Worm (Caenorhabditis elegans) whole organism, L4 larva: ENCODE data around the gene pde-2.

Source experiments
- D1046.2 ChIP-seq: fragments of 200-800 bp; sonication (Bioruptor generic); IDR thresholded peaks from 2 replicates; pipeline ENCODE4 v1.3.6; 2022; ENCODE audit warnings: missing genetic modification characterization, missing compliant biosample characterization
- F10B5.3 ChIP-seq: sonication (generic microtip); optimal IDR thresholded peaks from 2 replicates; lab custom pipeline; 2016; ENCODE audit warnings: mild to moderate bottlenecking, missing genetic modification characterization, missing compliant biosample characterization
- R02D3.7 ChIP-seq: fragments of 150-350 bp; sonication (generic microtip); optimal IDR thresholded peaks from 3 replicates; lab custom pipeline; 2014; ENCODE audit warnings: missing biosample characterization, missing genetic modification characterization
- Y105C5A.15 ChIP-seq: fragments of 200-800 bp; sonication (Bioruptor generic); IDR thresholded peaks from 2 replicates; pipeline ENCODE4 v1.3.6; 2022; ENCODE audit warnings: missing genetic modification characterization, missing compliant biosample characterization
- Y5F2A.4 ChIP-seq: fragments of 200-800 bp; sonication (Bioruptor generic); optimal IDR thresholded peaks from 2 replicates; lab custom pipeline; 2018; ENCODE audit warnings: mild to moderate bottlenecking, missing genetic modification characterization, missing compliant biosample characterization
- Y75B8A.6 ChIP-seq: fragments of 200-800 bp; sonication (Bioruptor generic); IDR thresholded peaks from 2 replicates; pipeline ENCODE4 v1.3.6; 2022; ENCODE audit warnings: missing genetic modification reagents, missing genetic modification characterization, missing compliant biosample characterization
- ZK337.2 ChIP-seq: fragments of 200-800 bp; sonication (Bioruptor generic); IDR thresholded peaks from 2 replicates; pipeline ENCODE4 v1.3.6; 2022; ENCODE audit warnings: missing genetic modification reagents, missing genetic modification characterization, missing compliant biosample characterization
- attf-4 ChIP-seq: sonication (generic microtip); optimal IDR thresholded peaks from 3 replicates; lab custom pipeline; 2017; ENCODE audit warnings: missing biosample characterization, missing genetic modification characterization
- ceh-32 ChIP-seq: sonication (generic microtip); optimal IDR thresholded peaks from 2 replicates; lab custom pipeline; 2016; ENCODE audit warnings: mild to moderate bottlenecking, missing genetic modification characterization, missing compliant biosample characterization; ENCODE audit not compliant: poor library complexity
- ces-1 ChIP-seq: fragments of 150-350 bp; sonication (generic microtip); optimal IDR thresholded peaks from 4 replicates; lab custom pipeline; 2014; ENCODE audit warnings: missing biosample characterization, missing genetic modification reagents, missing genetic modification characterization
- cey-2 ChIP-seq: sonication (generic microtip); optimal IDR thresholded peaks from 3 replicates; lab custom pipeline; 2017; ENCODE audit warnings: missing genetic modification characterization, mild to moderate bottlenecking, missing compliant biosample characterization, antibody characterized with exemption, borderline replicate concordance; ENCODE audit not compliant: insufficient read depth
- daf-12 ChIP-seq: fragments of 150-350 bp; optimal IDR thresholded peaks from 2 replicates; lab custom pipeline; 2014; ENCODE audit warnings: missing biosample characterization, missing genetic modification reagents, missing genetic modification characterization
- daf-16 ChIP-seq, 3 experiments: sonication (generic microtip); optimal IDR thresholded peaks; 2 replicates each; lab custom pipeline; 2016 to 2017; ENCODE audit warnings: missing genetic modification characterization in 3 of 3, missing genetic modification reagents in 3 of 3, mild to moderate bottlenecking in 2 of 3, missing compliant biosample characterization in 2 of 3, missing biosample characterization in 1 of 3, moderate library complexity in 1 of 3
- dpl-1 ChIP-seq: fragments of 150-350 bp; optimal IDR thresholded peaks from 2 replicates; lab custom pipeline; 2014; ENCODE audit warnings: missing biosample characterization, missing genetic modification reagents, missing genetic modification characterization
- duxl-1 ChIP-seq: sonication (generic microtip); optimal IDR thresholded peaks from 2 replicates; lab custom pipeline; 2016; ENCODE audit warnings: mild to moderate bottlenecking, missing genetic modification characterization, moderate library complexity, missing compliant biosample characterization; ENCODE audit not compliant: poor library complexity
- egl-43 ChIP-seq: fragments of 200-800 bp; sonication (Bioruptor generic); IDR thresholded peaks from 2 replicates; pipeline ENCODE4 v1.3.6; 2022; ENCODE audit warnings: missing genetic modification reagents, missing genetic modification characterization, missing compliant biosample characterization
- hif-1 ChIP-seq, 2 experiments: sonication (generic microtip); optimal IDR thresholded peaks; 2 replicates each; lab custom pipeline; 2016 to 2017; ENCODE audit warnings: missing compliant biosample characterization in 2 of 2, missing genetic modification characterization in 2 of 2, missing genetic modification reagents in 2 of 2, missing genotype in 2 of 2, mild to moderate bottlenecking in 1 of 2
- hlh-30 ChIP-seq: sonication (generic microtip); optimal IDR thresholded peaks from 2 replicates; lab custom pipeline; 2017; ENCODE audit warnings: antibody characterized with exemption, mild to moderate bottlenecking, missing genetic modification characterization, missing compliant biosample characterization; ENCODE audit not compliant: insufficient read depth
- lim-7 ChIP-seq: fragments of 200-800 bp; sonication (Bioruptor generic); IDR thresholded peaks from 2 replicates; pipeline ENCODE4 v1.3.6; 2022; ENCODE audit warnings: missing genetic modification characterization, missing compliant biosample characterization
- lin-15B ChIP-seq: fragments of 150-350 bp; sonication (generic microtip); optimal IDR thresholded peaks from 3 replicates; lab custom pipeline; 2014; ENCODE audit warnings: missing biosample characterization, missing genetic modification characterization
- lsy-2 ChIP-seq, 2 experiments: fragments of 150-350 bp in 1 of 2; sonication (generic microtip) in 1 of 2; optimal IDR thresholded peaks; 2 replicates each; lab custom pipeline; 2014 to 2017; ENCODE audit warnings: missing biosample characterization in 2 of 2, missing genetic modification characterization in 2 of 2
- mes-2 ChIP-seq: sonication (generic microtip); optimal IDR thresholded peaks from 2 replicates; lab custom pipeline; 2016; ENCODE audit warnings: missing genotype, mild to moderate bottlenecking, missing genetic modification characterization, missing compliant biosample characterization; ENCODE audit not compliant: poor library complexity, severe bottlenecking
- mxl-2 ChIP-seq: fragments of 200-800 bp; sonication (Bioruptor generic); conservative IDR thresholded peaks from 2 replicates; pipeline ENCODE4 v1.3.6; 2022; ENCODE audit warnings: missing genetic modification reagents, missing genetic modification characterization, missing compliant biosample characterization
- nhr-42 ChIP-seq: fragments of 200-800 bp; sonication (Bioruptor generic); IDR thresholded peaks from 2 replicates; pipeline ENCODE4 v1.3.6; 2022; ENCODE audit warnings: missing genetic modification characterization, missing compliant biosample characterization
- nhr-6 ChIP-seq: fragments of 150-350 bp; optimal IDR thresholded peaks from 2 replicates; lab custom pipeline; 2014; ENCODE audit warnings: missing biosample characterization, missing genetic modification characterization
- nhr-76 ChIP-seq: fragments of 150-350 bp; optimal IDR thresholded peaks from 2 replicates; lab custom pipeline; 2014; ENCODE audit warnings: missing biosample characterization, missing genetic modification characterization
- pha-4 ChIP-seq, 2 experiments: fragments of 150-350 bp in 1 of 2; fragments of 200-800 bp in 1 of 2; sonication (Bioruptor generic) in 1 of 2; IDR thresholded peaks in 1 of 2; optimal IDR thresholded peaks in 1 of 2; 2 replicates each; pipeline versions ENCODE4 v1.3.6 to Lab custom; 2014 to 2022; ENCODE audit warnings: missing genetic modification characterization in 2 of 2, missing genetic modification reagents in 2 of 2, missing biosample characterization in 1 of 2, missing compliant biosample characterization in 1 of 2
- sdz-12 ChIP-seq: fragments of 200-800 bp; sonication (Bioruptor generic); optimal IDR thresholded peaks from 2 replicates; lab custom pipeline; 2018; ENCODE audit warnings: mild to moderate bottlenecking, missing genetic modification characterization, missing compliant biosample characterization
- set-16 ChIP-seq: fragments of 200-800 bp; sonication (Bioruptor generic); IDR thresholded peaks from 2 replicates; pipeline ENCODE4 v1.3.6; 2022; ENCODE audit warnings: missing genetic modification reagents, missing genetic modification characterization, missing compliant biosample characterization
- snpc-4 ChIP-seq: fragments of 150-350 bp; optimal IDR thresholded peaks from 2 replicates; lab custom pipeline; 2014; ENCODE audit warnings: missing biosample characterization, missing genetic modification characterization
- spr-1 ChIP-seq: sonication (generic microtip); optimal IDR thresholded peaks from 2 replicates; lab custom pipeline; 2016; ENCODE audit warnings: mild to moderate bottlenecking, missing genetic modification characterization, missing compliant biosample characterization
- tra-1 ChIP-seq: fragments of 200-800 bp; sonication (Bioruptor generic); IDR thresholded peaks from 2 replicates; pipeline ENCODE4 v1.3.6; 2022; ENCODE audit warnings: missing genetic modification reagents, missing genetic modification characterization, missing compliant biosample characterization
- unc-62 ChIP-seq, 3 experiments: fragments of 150-350 bp in 1 of 3; sonication (generic microtip); optimal IDR thresholded peaks in 2 of 3; peaks in 1 of 3; 1 replicate in 1 of 3; 2 replicates in 2 of 3; lab custom pipeline; 2014 to 2017; ENCODE audit warnings: missing biosample characterization in 3 of 3, missing genetic modification characterization in 3 of 3, missing genetic modification reagents in 3 of 3, missing genotype in 1 of 3
- zag-1 ChIP-seq: fragments of 150-350 bp; optimal IDR thresholded peaks from 2 replicates; lab custom pipeline; 2014; ENCODE audit warnings: missing biosample characterization, missing genetic modification characterization
- zfp-2 ChIP-seq: sonication (generic microtip); optimal IDR thresholded peaks from 2 replicates; lab custom pipeline; 2016; ENCODE audit warnings: mild to moderate bottlenecking, missing genetic modification characterization, missing compliant biosample characterization

The pde-2 gene

DNA sequence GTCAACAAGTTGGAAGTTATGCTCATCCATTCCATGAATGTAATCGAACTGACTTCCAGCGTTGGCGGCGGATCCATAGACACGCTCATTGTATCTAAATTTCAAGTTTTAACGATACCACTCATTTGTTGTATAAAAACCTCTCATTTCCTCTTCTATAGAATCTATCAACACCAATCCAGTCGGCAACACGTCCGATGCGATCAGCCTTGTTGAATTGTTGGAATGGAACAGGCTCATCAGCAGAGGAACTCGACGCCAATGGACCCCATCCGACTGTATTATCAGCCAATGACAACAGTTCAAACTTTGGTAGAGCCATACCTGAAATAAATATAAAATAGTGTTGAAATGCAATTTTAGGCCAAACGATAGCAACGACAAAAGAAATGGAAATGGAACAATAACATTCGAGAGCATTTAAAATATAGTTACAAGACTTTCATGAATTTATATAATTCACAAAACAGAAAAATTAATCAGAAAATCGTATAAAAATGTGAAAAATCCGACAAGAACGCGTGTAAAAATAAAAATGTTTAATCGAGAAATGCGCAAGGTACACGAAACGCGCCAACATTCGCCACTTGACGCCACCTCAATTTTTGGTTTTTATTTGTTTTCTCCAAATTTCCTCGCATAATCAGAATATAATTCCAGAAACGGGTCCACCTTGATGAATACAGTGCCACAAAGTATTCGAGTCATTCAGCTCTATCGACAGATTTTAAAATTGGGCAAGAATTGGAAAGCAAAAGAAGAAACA is 10.3 kb downstream of the pde-2 start, which contains the start of the genes eif-3.D and R08D7.4 (continued):
- no peak for TF ChIP-seq Y105C5A.15 (GFP tag; lab: Robert Waterston, UW)
- TF ChIP-seq R02D3.7 (tag; lab: Kevin White, UChicago), result no peak
- no peak for TF ChIP-seq daf-12 (tag; lab: Kevin White, UChicago)
- TF ChIP-seq tra-1 (GFP tag; lab: Robert Waterston, UW), result no peak
- peak in 1 of 2 experiments; percentile 35 for TF ChIP-seq daf-16 (GFP tag; optimal IDR thresholded peaks at IDR 0.05; lab: Kevin White, UChicago)
- TF ChIP-seq daf-16 (tag; optimal IDR thresholded peaks at IDR 0.05; lab: Kevin White, UChicago), result peak; percentile 33
- TF ChIP-seq cey-2, result no peak
- no peak for TF ChIP-seq snpc-4 (tag; lab: Kevin White, UChicago)
- TF ChIP-seq D1046.2, result no peak
- TF ChIP-seq sdz-12 (GFP tag; lab: Kevin White, UChicago), result no peak
- TF ChIP-seq spr-1, result no peak
- no peak for TF ChIP-seq ceh-32 (tag; lab: Kevin White, UChicago)
- no peak for TF ChIP-seq Y5F2A.4 (GFP tag; lab: Kevin White, UChicago)
- TF ChIP-seq attf-4 (tag; lab: Kevin White, UChicago), result no peak
- TF ChIP-seq lim-7 (GFP tag; lab: Robert Waterston, UW), result no peak

- TF ChIP-seq lin-15B (tag; lab: Kevin White, UChicago), result no peak
- TF ChIP-seq dpl-1, result peak; percentile 29
- peak; percentile 91 for TF ChIP-seq mes-2 (tag; lab: Kevin White, UChicago)
- TF ChIP-seq Y75B8A.6, result no peak
- TF ChIP-seq hif-1 (tag; optimal IDR thresholded peaks at IDR 0.05; lab: Kevin White, UChicago), result peak in 1 of 2 experiments; percentile 22
Observed at ce11 chrIII:8967639-8968038, 14.1 kb downstream of the pde-2 start, which contains the start of the genes bud-13 and rpap-2. Gene bud-13 (minus strand): TSS chrIII:8967727. Gene rpap-2 (plus strand): TSS chrIII:8967967.

DNA sequence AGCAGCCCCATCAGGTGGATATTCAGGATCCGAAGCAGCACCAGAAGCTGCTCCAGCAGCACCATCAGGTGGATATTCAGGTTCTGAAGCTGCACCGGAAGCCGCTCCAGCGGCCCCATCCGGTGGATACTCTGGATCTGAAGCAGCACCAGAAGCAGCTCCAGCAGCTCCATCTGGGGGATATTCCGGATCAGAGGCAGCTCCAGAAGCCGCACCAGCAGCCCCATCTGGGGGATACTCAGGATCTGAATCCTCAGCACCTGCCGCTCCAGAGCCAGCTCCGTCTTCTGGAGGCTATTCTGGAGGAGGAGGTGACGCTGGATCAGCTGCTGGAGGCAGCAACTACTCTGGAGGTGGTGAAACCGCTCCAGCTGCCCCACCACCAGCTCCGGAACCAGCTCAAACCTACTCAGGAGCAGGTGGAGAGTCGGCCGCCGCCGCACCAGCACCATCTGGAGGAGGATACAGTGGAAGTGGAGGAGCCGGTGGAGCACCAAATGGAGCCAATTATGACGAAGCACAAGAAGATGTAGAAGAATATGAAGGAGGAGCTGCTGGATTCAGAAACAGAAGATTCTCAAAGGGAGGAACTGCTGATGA is 16.9 kb downstream of the pde-2 start:
- TF ChIP-seq set-16 (GFP tag; lab: Robert Waterston, UW) (peak; percentile 96), mxl-2 (GFP tag; lab: Robert Waterston, UW) (no peak), pha-4 (GFP tag; IDR thresholded peaks at IDR 0.05; lab: Robert Waterston, UW) (peak; percentile 69; the same call in 1 of the 2 replicates), pha-4 (tag; optimal IDR thresholded peaks at IDR 0.05; lab: Kevin White, UChicago) (no peak), unc-62 (GFP tag; optimal IDR thresholded peaks at IDR 0.05 in 1 of 2; lab: Kevin White, UChicago) (peak in 1 of 2 experiments; percentile 15), unc-62 (tag; optimal IDR thresholded peaks at IDR 0.05; lab: Kevin White, UChicago) (no peak), nhr-42 (GFP tag; lab: Robert Waterston, UW) (no peak)
- TF ChIP-seq, all 104 proteins: peak for 3

ce11 chrIII:8962475-8962874 is 19.2 kb downstream of the pde-2 start:
- no peak for TF ChIP-seq F10B5.3 (tag; lab: Kevin White, UChicago)
- TF ChIP-seq pha-4 (GFP tag; IDR thresholded peaks at IDR 0.05; lab: Robert Waterston, UW), result peak; percentile 98; the same call in 1 of the 2 replicates
- no peak for TF ChIP-seq pha-4 (tag; optimal IDR thresholded peaks at IDR 0.05; lab: Kevin White, UChicago)
- TF ChIP-seq cey-2, result no peak
- TF ChIP-seq nhr-6 (tag; lab: Kevin White, UChicago), result no peak
- no peak for TF ChIP-seq nhr-76
- TF ChIP-seq ces-1 (GFP tag; lab: Kevin White, UChicago), result no peak
- TF ChIP-seq duxl-1, result no peak
- TF ChIP-seq zag-1, result no peak
- TF ChIP-seq set-16 (GFP tag; lab: Robert Waterston, UW), result peak; percentile 99
- no peak for TF ChIP-seq ZK337.2 (GFP tag; lab: Robert Waterston, UW)
- TF ChIP-seq hlh-30 (tag; lab: Kevin White, UChicago), result no peak
- TF ChIP-seq zfp-2 (tag; lab: Kevin White, UChicago), result no peak
- TF ChIP-seq egl-43 (GFP tag; lab: Robert Waterston, UW), result 0 out of 2 replicates have a peak, but pooled peaks have one; percentile 16
- TF ChIP-seq lsy-2 (tag; optimal IDR thresholded peaks at IDR 0.05; lab: Kevin White, UChicago), result no peak
- TF ChIP-seq, all 104 proteins: peak for 3
